Worm (Caenorhabditis elegans): ENCODE data around the gene tbg-1.

- TF ChIP-seq him-1 (tag; optimal IDR thresholded peaks at IDR 0.05) (no peak), dao-5 (tag; optimal IDR thresholded peaks at IDR 0.05) (no peak), W03F9.2 (tag; optimal IDR thresholded peaks at IDR 0.05) (no peak)
These were observed 40.6 kb upstream of the tbg-1 start for ce11 chrIII:9669546-9669945.
